Worm (Caenorhabditis elegans): ENCODE results near the gene F35A5.5.
A peak's percentile ranks its signal among the peaks of the same experiment; 100 is the strongest.

The F35A5.5 gene

ce11 chrX:3797882-3798281, 2.3 kb upstream of the F35A5.5 start, which contains the start of gene abu-10:
abu-10 (plus strand) TSS chrX:3798182.
- no peak for TF ChIP-seq let-607 (tag; optimal IDR thresholded peaks at IDR 0.05)
- no peak for TF ChIP-seq egl-18 (GFP tag; IDR thresholded peaks at IDR 0.05)
- no peak for TF ChIP-seq aptf-3 (GFP tag; IDR thresholded peaks at IDR 0.05)
- TF ChIP-seq unc-130 (GFP tag; optimal IDR thresholded peaks at IDR 0.05): no peak
- TF ChIP-seq hrde-1 (tag; optimal IDR thresholded peaks at IDR 0.05; ENCODE audit: borderline replicate concordance): no peak
- TF ChIP-seq mel-28 (tag; optimal IDR thresholded peaks at IDR 0.05; ENCODE audit: borderline replicate concordance): no peak
- TF ChIP-seq nhr-27 (tag; optimal IDR thresholded peaks at IDR 0.05): no peak
- TF ChIP-seq F52B5.7 (tag; optimal IDR thresholded peaks at IDR 0.05): no peak
- TF ChIP-seq Y79H2A.3 (GFP tag; conservative IDR thresholded peaks at IDR 0.05): no peak
- no peak for TF ChIP-seq Y95B8A.8 (GFP tag; IDR thresholded peaks at IDR 0.05)
- no peak for TF ChIP-seq hlh-12 (tag; optimal IDR thresholded peaks at IDR 0.05)
- TF ChIP-seq lag-1 (GFP tag; IDR thresholded peaks at IDR 0.05): no peak
- no peak for TF ChIP-seq zim-3 (tag; optimal IDR thresholded peaks at IDR 0.05)
- no peak for TF ChIP-seq lir-1 (GFP tag; conservative IDR thresholded peaks at IDR 0.05)
- TF ChIP-seq pbrm-1 (GFP tag; IDR thresholded peaks at IDR 0.05): no peak
- TF ChIP-seq ztf-25 (GFP tag; IDR thresholded peaks at IDR 0.05): no peak
- no peak for TF ChIP-seq let-526 (GFP tag; IDR thresholded peaks at IDR 0.05)
- TF ChIP-seq Y67H2A.10 (GFP tag; conservative IDR thresholded peaks at IDR 0.05): no peak
- no peak for TF ChIP-seq snpc-3.4 (tag; optimal IDR thresholded peaks at IDR 0.05)
- TF ChIP-seq hmg-1.2 (GFP tag; IDR thresholded peaks at IDR 0.05): no peak

- TF ChIP-seq ceh-79 (tag; optimal IDR thresholded peaks at IDR 0.05) (no peak), zfh-2 (GFP tag; conservative IDR thresholded peaks at IDR 0.05) (peak; percentile 72)
Measured at ce11 chrX:3794161-3794560, 1.4 kb downstream of the F35A5.5 start.

- TF ChIP-seq nhr-80 (tag; optimal IDR thresholded peaks at IDR 0.05) (peak; percentile 37), C06A6.2 (GFP tag; conservative IDR thresholded peaks at IDR 0.05) (no peak), lir-1 (GFP tag; conservative IDR thresholded peaks at IDR 0.05) (no peak), dpl-1 (GFP tag; optimal IDR thresholded peaks at IDR 0.05) (no peak), ztf-25 (GFP tag; IDR thresholded peaks at IDR 0.05) (peak; percentile 84; the same call in 1 of the 2 replicates), hmg-1.2 (GFP tag; IDR thresholded peaks at IDR 0.05) (peak; percentile 57), F37B4.10 (GFP tag; IDR thresholded peaks at IDR 0.05) (no peak), ztf-22 (GFP tag; optimal IDR thresholded peaks at IDR 0.05) (no peak), Y53G8AR.9 (GFP tag; conservative IDR thresholded peaks at IDR 0.05) (0 out of 2 replicates have a peak, but pooled peaks have one; percentile 29), xnd-1 (tag; optimal IDR thresholded peaks at IDR 0.05) (no peak), cebp-2 (GFP tag; IDR thresholded peaks at IDR 0.05) (peak; percentile 82; the same call in 1 of the 2 replicates), nfya-1 (tag; optimal IDR thresholded peaks at IDR 0.05; ENCODE audit: borderline replicate concordance, insufficient read depth) (no peak), fkh-3 (tag; optimal IDR thresholded peaks at IDR 0.05) (no peak), lin-26 (GFP tag; IDR thresholded peaks at IDR 0.05) (peak; percentile 91), ceh-91 (GFP tag; IDR thresholded peaks at IDR 0.05) (no peak), lin-54 (GFP tag; optimal IDR thresholded peaks at IDR 0.05) (peak; percentile 41), attf-6 (GFP tag; IDR thresholded peaks at IDR 0.05) (peak; percentile 62), Y53F4B.3 (GFP tag; IDR thresholded peaks at IDR 0.05) (peak; percentile 41), rec-8 (tag; optimal IDR thresholded peaks at IDR 0.05) (peak; percentile 58 to 89), sptf-2 (GFP tag; optimal IDR thresholded peaks at IDR 0.05) (no peak), madf-6 (GFP tag; IDR thresholded peaks at IDR 0.05) (peak; percentile 61; the same call in 1 of the 2 replicates), tbp1 (GFP tag; optimal IDR thresholded peaks at IDR 0.05) (peak; percentile 89), hmg-20 (GFP tag; IDR thresholded peaks at IDR 0.05) (no peak), dpff-1 (tag; optimal IDR thresholded peaks at IDR 0.05) (no peak), aptf-3 (GFP tag; IDR thresholded peaks at IDR 0.05) (no peak), chd-7 (tag; optimal IDR thresholded peaks at IDR 0.05) (peak; percentile 21), pha-4 (tag; optimal IDR thresholded peaks at IDR 0.05) (no peak), let-607 (tag; optimal IDR thresholded peaks at IDR 0.05) (peak in 1 of 2 experiments; percentile 34), dox-1 (GFP tag; IDR thresholded peaks at IDR 0.05) (peak; percentile 82)
Measured at ce11 chrX:3793389-3793788, 2.2 kb downstream of the F35A5.5 start.

Measured in whole organism, young adult.